Fruit fly (Drosophila melanogaster) whole organism, embryonic: ENCODE data around the gene CG9372.
A peak's percentile ranks its signal among the peaks of the same experiment; 100 is the strongest.

Experiments used
- BEAF-32 ChIP-seq: fragments of 200-800 bp; sonication (Bioruptor generic); optimal IDR thresholded peaks from 3 replicates; lab custom pipeline; 2017; ENCODE audit warnings: missing biosample characterization, missing genetic modification characterization, mild to moderate bottlenecking, moderate library complexity, missing genetic modification reagents
- Blimp-1 ChIP-seq: fragments of 200-800 bp; sonication (Bioruptor generic); optimal IDR thresholded peaks from 3 replicates; lab custom pipeline; 2018; ENCODE audit warnings: missing biosample characterization, missing genetic modification characterization, mild to moderate bottlenecking, moderate library complexity, missing genetic modification reagents
- CG14014 ChIP-seq: fragments of 200-800 bp; sonication (Bioruptor generic); IDR thresholded peaks from 2 replicates; pipeline ENCODE4 v1.3.6; 2022; ENCODE audit warnings: missing biosample characterization, missing genetic modification characterization
- CG14860 ChIP-seq: fragments of 200-800 bp; sonication (Bioruptor generic); IDR thresholded peaks from 3 replicates; pipeline ENCODE4 v1.3.6; 2022; ENCODE audit warnings: missing biosample characterization, missing genetic modification characterization; ENCODE audit not compliant: partially characterized antibody
- CG17802 ChIP-seq: fragments of 200-800 bp; sonication (Bioruptor generic); optimal IDR thresholded peaks from 2 replicates; lab custom pipeline; 2018; ENCODE audit warnings: missing biosample characterization, mild to moderate bottlenecking, missing genetic modification characterization, moderate library complexity
- CG1792 ChIP-seq: fragments of 200-800 bp; sonication (Bioruptor generic); optimal IDR thresholded peaks from 2 replicates; lab custom pipeline; 2016; ENCODE audit warnings: missing biosample characterization, missing genetic modification characterization
- CG2120 ChIP-seq: fragments of 200-800 bp; sonication (Bioruptor generic); optimal IDR thresholded peaks from 3 replicates; lab custom pipeline; 2016; ENCODE audit warnings: missing biosample characterization, missing genetic modification characterization
- CG3163 ChIP-seq: fragments of 200-800 bp; sonication (Bioruptor generic); optimal IDR thresholded peaks from 3 replicates; lab custom pipeline; 2016; ENCODE audit warnings: missing biosample characterization, missing genetic modification characterization
- CG34224 ChIP-seq: fragments of 200-800 bp; sonication (Bioruptor generic); IDR thresholded peaks from 3 replicates; pipeline ENCODE4 v1.3.6; 2022; ENCODE audit warnings: missing biosample characterization, missing genetic modification characterization; ENCODE audit not compliant: partially characterized antibody
- CG3847 ChIP-seq: fragments of 200-800 bp; sonication (Bioruptor generic); IDR thresholded peaks from 2 replicates; pipeline ENCODE4 v1.3.6; 2022; ENCODE audit warnings: missing biosample characterization, missing genetic modification characterization
- CG4282 ChIP-seq: fragments of 200-800 bp; sonication (Bioruptor generic); optimal IDR thresholded peaks from 2 replicates; lab custom pipeline; 2016; ENCODE audit warnings: missing biosample characterization, missing genetic modification characterization
- CG43689 ChIP-seq: fragments of 200-800 bp; sonication (Bioruptor generic); IDR thresholded peaks from 2 replicates; pipeline ENCODE4 v1.3.6; 2022; ENCODE audit warnings: missing biosample characterization, missing genetic modification characterization
- CG6272 ChIP-seq: fragments of 200-800 bp; sonication (Bioruptor generic); IDR thresholded peaks from 2 replicates; pipeline ENCODE4 v1.3.6; 2022; ENCODE audit warnings: missing biosample characterization, missing genetic modification characterization
- CG6791 ChIP-seq: fragments of 200-800 bp; sonication (Bioruptor generic); IDR thresholded peaks from 3 replicates; pipeline ENCODE4 v1.3.6; 2022; ENCODE audit warnings: missing biosample characterization, missing genetic modification characterization; ENCODE audit not compliant: partially characterized antibody
- CG7839 ChIP-seq: fragments of 200-800 bp; sonication (Bioruptor generic); optimal IDR thresholded peaks from 3 replicates; lab custom pipeline; 2018; ENCODE audit warnings: missing biosample characterization, mild to moderate bottlenecking, missing genetic modification characterization, moderate library complexity
- CG8765 ChIP-seq: fragments of 200-800 bp; sonication (Bioruptor generic); IDR thresholded peaks from 2 replicates; pipeline ENCODE4 v1.3.6; 2022; ENCODE audit warnings: missing biosample characterization, missing genetic modification characterization
- CG9437 ChIP-seq: fragments of 200-800 bp; sonication (Bioruptor generic); optimal IDR thresholded peaks from 2 replicates; lab custom pipeline; 2018; ENCODE audit warnings: missing biosample characterization, mild to moderate bottlenecking, missing genetic modification characterization
- Dip3 ChIP-seq: fragments of 200-800 bp; sonication (Bioruptor generic); optimal IDR thresholded peaks from 3 replicates; lab custom pipeline; 2016; ENCODE audit warnings: missing biosample characterization, missing genetic modification characterization
- Doc2 ChIP-seq: fragments of 200-800 bp; sonication (Bioruptor generic); IDR thresholded peaks from 2 replicates; pipeline ENCODE4 v1.3.6; 2022; ENCODE audit warnings: missing biosample characterization, missing genetic modification characterization
- Dp ChIP-seq: fragments of 200-800 bp; sonication (Bioruptor generic); optimal IDR thresholded peaks from 2 replicates; lab custom pipeline; 2018; ENCODE audit warnings: missing biosample characterization, mild to moderate bottlenecking, missing genetic modification characterization, moderate library complexity
- ERR ChIP-seq: fragments of 200-800 bp; sonication (Bioruptor generic); optimal IDR thresholded peaks from 2 replicates; lab custom pipeline; 2016; ENCODE audit warnings: missing biosample characterization, missing genetic modification characterization
- Gsc ChIP-seq: fragments of 200-800 bp; sonication (Bioruptor generic); IDR thresholded peaks from 2 replicates; pipeline ENCODE4 v1.3.6; 2022; ENCODE audit warnings: missing biosample characterization, missing genetic modification characterization
- HLH3B ChIP-seq: fragments of 200-800 bp; sonication (Bioruptor generic); IDR thresholded peaks from 2 replicates; pipeline ENCODE4 v1.3.6; 2022; ENCODE audit warnings: missing biosample characterization, missing genetic modification characterization
- HLH54F ChIP-seq: fragments of 200-800 bp; sonication (Bioruptor generic); optimal IDR thresholded peaks from 3 replicates; lab custom pipeline; 2016; ENCODE audit warnings: missing biosample characterization, missing genetic modification characterization
- Hr39 ChIP-seq: fragments of >200 bp; optimal IDR thresholded peaks from 2 replicates; lab custom pipeline; 2017
- Hr78 ChIP-seq, 2 experiments: fragments of 200-800 bp in 1 of 2; fragments of >200 bp in 1 of 2; sonication (Bioruptor generic) in 1 of 2; optimal IDR thresholded peaks; 2 replicates each; lab custom pipeline; 2017 to 2019; ENCODE audit warnings: missing biosample characterization in 2 of 2, missing genetic modification characterization in 2 of 2, mild to moderate bottlenecking in 1 of 2, moderate library complexity in 1 of 2
- MTF-1 ChIP-seq: fragments of 200-800 bp; sonication (Bioruptor generic); optimal IDR thresholded peaks from 2 replicates; lab custom pipeline; 2018; ENCODE audit warnings: missing biosample characterization, mild to moderate bottlenecking, missing genetic modification characterization, borderline replicate concordance
- Myb ChIP-seq: fragments of 200-800 bp; sonication (Bioruptor generic); optimal IDR thresholded peaks from 2 replicates; lab custom pipeline; 2016; ENCODE audit warnings: missing biosample characterization, missing genetic modification characterization
- aop ChIP-seq: fragments of 200-800 bp; sonication (Bioruptor generic); IDR thresholded peaks from 2 replicates; pipeline ENCODE4 v1.3.6; 2022; ENCODE audit warnings: missing biosample characterization, missing genetic modification characterization
- ara ChIP-seq: fragments of 200-800 bp; sonication (Bioruptor generic); IDR thresholded peaks from 2 replicates; pipeline ENCODE4 v1.3.6; 2022; ENCODE audit warnings: missing biosample characterization, missing genetic modification characterization
- bigmax ChIP-seq: fragments of 200-800 bp; sonication (Bioruptor generic); optimal IDR thresholded peaks from 2 replicates; lab custom pipeline; 2018; ENCODE audit warnings: missing biosample characterization, mild to moderate bottlenecking, missing genetic modification characterization
- bsh ChIP-seq, 2 experiments: fragments of 200-800 bp; sonication (Bioruptor generic); optimal IDR thresholded peaks; 2 replicates each; lab custom pipeline; 2017 to 2018; ENCODE audit warnings: mild to moderate bottlenecking in 2 of 2, missing biosample characterization in 2 of 2, missing genetic modification characterization in 2 of 2, moderate library complexity in 1 of 2
- cato ChIP-seq: fragments of 200-800 bp; sonication (Bioruptor generic); optimal IDR thresholded peaks from 2 replicates; lab custom pipeline; 2016; ENCODE audit warnings: missing biosample characterization, missing genetic modification characterization, borderline replicate concordance
- caup ChIP-seq: fragments of 200-800 bp; sonication (Bioruptor generic); optimal IDR thresholded peaks from 3 replicates; lab custom pipeline; 2017; ENCODE audit warnings: missing biosample characterization, mild to moderate bottlenecking, missing genetic modification characterization, moderate library complexity; ENCODE audit not compliant: severe bottlenecking
- cg ChIP-seq: fragments of 200-800 bp; sonication (Bioruptor generic); optimal IDR thresholded peaks from 3 replicates; lab custom pipeline; 2019; ENCODE audit warnings: missing biosample characterization, mild to moderate bottlenecking, missing genetic modification characterization, moderate library complexity
- danr ChIP-seq: fragments of 200-800 bp; sonication (Bioruptor generic); IDR thresholded peaks from 2 replicates; pipeline ENCODE4 v1.3.6; 2022; ENCODE audit warnings: missing biosample characterization, missing genetic modification characterization
- jumu ChIP-seq: fragments of 200-800 bp; sonication (Bioruptor generic); optimal IDR thresholded peaks from 3 replicates; lab custom pipeline; 2016; ENCODE audit warnings: missing biosample characterization, missing genetic modification characterization
- lilli ChIP-seq: fragments of 200-800 bp; sonication (Bioruptor generic); optimal IDR thresholded peaks from 3 replicates; lab custom pipeline; 2016; ENCODE audit warnings: missing biosample characterization, missing genetic modification characterization
- lmd ChIP-seq: fragments of 200-800 bp; sonication (Bioruptor generic); IDR thresholded peaks from 2 replicates; pipeline ENCODE4 v1.3.6; 2022; ENCODE audit warnings: missing biosample characterization, missing genetic modification characterization
- nau ChIP-seq: fragments of 200-800 bp; sonication (Bioruptor generic); optimal IDR thresholded peaks from 3 replicates; lab custom pipeline; 2017; ENCODE audit warnings: missing biosample characterization, mild to moderate bottlenecking, missing genetic modification characterization, missing genetic modification reagents
- nerfin-2 ChIP-seq: fragments of 200-800 bp; sonication (Bioruptor generic); IDR thresholded peaks from 2 replicates; pipeline ENCODE4 v1.3.6; 2022; ENCODE audit warnings: missing biosample characterization, missing genetic modification characterization; ENCODE audit not compliant: partially characterized antibody
- phol ChIP-seq: fragments of 200-800 bp; sonication (Bioruptor generic); optimal IDR thresholded peaks from 3 replicates; lab custom pipeline; 2018; ENCODE audit warnings: missing biosample characterization, mild to moderate bottlenecking, missing genetic modification characterization, moderate library complexity
- sc ChIP-seq, 3 experiments: fragments of >200 bp in 2 of 3; fragments of 200-800 bp in 1 of 3; sonication (Bioruptor generic) in 1 of 3; optimal IDR thresholded peaks; 2 replicates in 2 of 3; 3 replicates in 1 of 3; lab custom pipeline; 2017; ENCODE audit warnings: mild to moderate bottlenecking in 1 of 3, missing biosample characterization in 1 of 3, missing genetic modification characterization in 1 of 3, missing genetic modification reagents in 1 of 3
- shn ChIP-seq: fragments of 200-800 bp; sonication (Bioruptor generic); optimal IDR thresholded peaks from 3 replicates; lab custom pipeline; 2016; ENCODE audit warnings: missing biosample characterization, missing genetic modification characterization
- slou ChIP-seq: fragments of 200-800 bp; sonication (Bioruptor generic); optimal IDR thresholded peaks from 3 replicates; lab custom pipeline; 2016; ENCODE audit warnings: missing biosample characterization, missing genetic modification characterization
- stc ChIP-seq: fragments of 200-800 bp; sonication (Bioruptor generic); IDR thresholded peaks from 2 replicates; pipeline ENCODE4 v1.3.6; 2022; ENCODE audit warnings: missing biosample characterization, missing genetic modification characterization
- tgo ChIP-seq: fragments of 200-800 bp; sonication (Bioruptor generic); IDR thresholded peaks from 3 replicates; pipeline ENCODE4 v1.3.6; 2022; ENCODE audit warnings: missing biosample characterization, missing genetic modification characterization
- vfl ChIP-seq: fragments of 200-800 bp; sonication (Bioruptor generic); optimal IDR thresholded peaks from 2 replicates; lab custom pipeline; 2016; ENCODE audit warnings: missing biosample characterization, missing genetic modification characterization
- z ChIP-seq: fragments of 200-800 bp; sonication (Bioruptor generic); IDR thresholded peaks from 3 replicates; pipeline ENCODE4 v1.3.6; 2022; ENCODE audit warnings: missing biosample characterization, missing genetic modification characterization
- zf30C ChIP-seq: fragments of 200-800 bp; sonication (Bioruptor generic); optimal IDR thresholded peaks from 3 replicates; lab custom pipeline; 2018; ENCODE audit warnings: missing biosample characterization, mild to moderate bottlenecking, missing genetic modification characterization
- zfh1 ChIP-seq: fragments of 200-800 bp; sonication (Bioruptor generic); IDR thresholded peaks from 3 replicates; pipeline ENCODE4 v1.3.6; 2022; ENCODE audit warnings: missing biosample characterization, missing genetic modification characterization

The CG9372 gene

dm6 chr3L:19630701-19631100 lies 24.7 kb downstream of the CG9372 start (continued):
- TF ChIP-seq cg (GFP tag; lab: Kevin White, UChicago) (peak; percentile 42), CG14860 (GFP tag; lab: Robert Waterston, UW) (no peak), bigmax (GFP tag; lab: Kevin White, UChicago) (no peak), jumu (no peak), CG6791 (GFP tag; lab: Robert Waterston, UW) (no peak), cato (GFP tag; lab: Kevin White, UChicago) (no peak), caup (GFP tag; lab: Kevin White, UChicago) (peak; percentile 53), Myb (GFP tag; lab: Kevin White, UChicago) (no peak), Dp (GFP tag; lab: Kevin White, UChicago) (no peak), Dip3 (GFP tag; lab: Kevin White, UChicago) (peak; percentile 10), CG4282 (GFP tag; lab: Kevin White, UChicago) (no peak), CG3847 (GFP tag; lab: Robert Waterston, UW) (no peak), CG1792 (peak; percentile 3), Hr39 (lab: Kevin White, UChicago) (no peak), stc (GFP tag; lab: Robert Waterston, UW) (no peak), Gsc (no peak), CG17802 (no peak), CG14014 (no peak), tgo (GFP tag; lab: Robert Waterston, UW) (no peak), CG2120 (GFP tag; lab: Kevin White, UChicago) (peak; percentile 1), nerfin-2 (no peak), aop (GFP tag; lab: Robert Waterston, UW) (no peak), sc (optimal IDR thresholded peaks at IDR 0.05; lab: Kevin White, UChicago) (no peak), sc (GFP tag; optimal IDR thresholded peaks at IDR 0.05; lab: Kevin White, UChicago) (no peak), CG43689 (GFP tag; lab: Robert Waterston, UW) (no peak), zfh1 (GFP tag; lab: Robert Waterston, UW) (no peak), CG9437 (no peak), lmd (GFP tag; lab: Robert Waterston, UW) (no peak), ara (GFP tag; lab: Robert Waterston, UW) (no peak), CG34224 (GFP tag; lab: Robert Waterston, UW) (no peak), lilli (GFP tag; lab: Kevin White, UChicago) (no peak), BEAF-32 (GFP tag; lab: Kevin White, UChicago) (no peak), MTF-1 (GFP tag; lab: Kevin White, UChicago) (no peak), Hr78 (GFP tag; optimal IDR thresholded peaks at IDR 0.05; lab: Kevin White, UChicago) (no peak), CG6272 (no peak), phol (no peak), vfl (GFP tag; lab: Kevin White, UChicago) (no peak), shn (GFP tag; lab: Kevin White, UChicago) (no peak), CG7839 (tag; lab: Kevin White, UChicago) (no peak), CG3163 (GFP tag; lab: Kevin White, UChicago) (no peak), zf30C (GFP tag; lab: Kevin White, UChicago) (no peak), z (GFP tag; lab: Robert Waterston, UW) (no peak), Blimp-1 (GFP tag; lab: Kevin White, UChicago) (no peak), CG8765 (no peak), HLH3B (GFP tag; lab: Robert Waterston, UW) (0 out of 2 replicates have a peak, but pooled peaks have one; percentile 13), slou (no peak), nau (GFP tag; lab: Kevin White, UChicago) (no peak), bsh (GFP tag; optimal IDR thresholded peaks at IDR 0.05; lab: Kevin White, UChicago) (no peak), HLH54F (GFP tag; lab: Kevin White, UChicago) (no peak), ERR (no peak), danr (GFP tag; lab: Robert Waterston, UW) (no peak), Doc2 (GFP tag; lab: Robert Waterston, UW) (no peak)
